Fruit fly (Drosophila melanogaster) whole organism, embryonic: Measurements from ENCODE around the gene Sfp38D.

Experiments used
- B-H1 ChIP-seq: fragments of 200-800 bp; sonication (Bioruptor generic); IDR thresholded peaks from 3 replicates; pipeline ENCODE4 v1.3.6; 2022; ENCODE audit warnings: missing biosample characterization, missing genetic modification characterization
- CG10209 ChIP-seq: fragments of 200-800 bp; sonication (Bioruptor generic); optimal IDR thresholded peaks from 3 replicates; lab custom pipeline; 2017; ENCODE audit warnings: missing biosample characterization, mild to moderate bottlenecking, missing genetic modification characterization, missing genetic modification reagents
- CG10321 ChIP-seq: fragments of 200-800 bp; sonication (Bioruptor generic); IDR thresholded peaks from 2 replicates; pipeline ENCODE4 v1.3.6; 2022; ENCODE audit warnings: missing biosample characterization, missing genetic modification characterization
- CG10366 ChIP-seq: fragments of 200-800 bp; sonication (Bioruptor generic); IDR thresholded peaks from 2 replicates; pipeline ENCODE4 v1.3.6; 2022; ENCODE audit warnings: missing biosample characterization, missing genetic modification characterization
- CG10565 ChIP-seq: fragments of 200-800 bp; sonication (Bioruptor generic); optimal IDR thresholded peaks from 3 replicates; lab custom pipeline; 2016; ENCODE audit warnings: missing biosample characterization, mild to moderate bottlenecking, missing genetic modification characterization
- CG11504 ChIP-seq: fragments of 200-800 bp; sonication (Bioruptor generic); optimal IDR thresholded peaks from 3 replicates; lab custom pipeline; 2019; ENCODE audit warnings: missing biosample characterization, mild to moderate bottlenecking, missing genetic modification characterization, moderate library complexity
- CG13894 ChIP-seq: fragments of 200-800 bp; sonication (Bioruptor generic); optimal IDR thresholded peaks from 3 replicates; lab custom pipeline; 2018; ENCODE audit warnings: missing biosample characterization, mild to moderate bottlenecking, missing genetic modification characterization, moderate library complexity
- CG14441 ChIP-seq: fragments of 200-800 bp; sonication (Bioruptor generic); IDR thresholded peaks from 2 replicates; pipeline ENCODE4 v1.3.6; 2022; ENCODE audit warnings: missing biosample characterization, missing genetic modification characterization
- CG15514 ChIP-seq: fragments of 200-800 bp; sonication (Bioruptor generic); optimal IDR thresholded peaks from 3 replicates; lab custom pipeline; 2017; ENCODE audit warnings: missing biosample characterization, missing genetic modification characterization, mild to moderate bottlenecking, moderate library complexity, missing genetic modification reagents
- CG16779 ChIP-seq: fragments of 200-800 bp; sonication (Bioruptor generic); IDR thresholded peaks from 2 replicates; pipeline ENCODE4 v1.3.6; 2022; ENCODE audit warnings: missing biosample characterization, missing genetic modification characterization
- CG17568 ChIP-seq: fragments of 200-800 bp; sonication (Bioruptor generic); optimal IDR thresholded peaks from 2 replicates; lab custom pipeline; 2018; ENCODE audit warnings: missing biosample characterization, mild to moderate bottlenecking, missing genetic modification characterization, moderate library complexity
- CG32767 ChIP-seq: fragments of 200-800 bp; sonication (Bioruptor generic); IDR thresholded peaks from 2 replicates; pipeline ENCODE4 v1.3.6; 2022; ENCODE audit warnings: missing biosample characterization, missing genetic modification characterization
- CG34224 ChIP-seq: fragments of 200-800 bp; sonication (Bioruptor generic); IDR thresholded peaks from 3 replicates; pipeline ENCODE4 v1.3.6; 2022; ENCODE audit warnings: missing biosample characterization, missing genetic modification characterization; ENCODE audit not compliant: partially characterized antibody
- CG3838 ChIP-seq: fragments of 200-800 bp; sonication (Bioruptor generic); optimal IDR thresholded peaks from 3 replicates; lab custom pipeline; 2016; ENCODE audit warnings: missing biosample characterization, missing genetic modification characterization
- CG4282 ChIP-seq: fragments of 200-800 bp; sonication (Bioruptor generic); optimal IDR thresholded peaks from 2 replicates; lab custom pipeline; 2016; ENCODE audit warnings: missing biosample characterization, missing genetic modification characterization
- CG4404 ChIP-seq: fragments of 200-800 bp; sonication (Bioruptor generic); IDR thresholded peaks from 2 replicates; pipeline ENCODE4 v1.3.6; 2022; ENCODE audit warnings: missing biosample characterization, missing genetic modification characterization
- CG4820 ChIP-seq: fragments of 200-800 bp; sonication (Bioruptor generic); optimal IDR thresholded peaks from 3 replicates; lab custom pipeline; 2016; ENCODE audit warnings: missing biosample characterization, missing genetic modification characterization
- CG8765 ChIP-seq: fragments of 200-800 bp; sonication (Bioruptor generic); IDR thresholded peaks from 2 replicates; pipeline ENCODE4 v1.3.6; 2022; ENCODE audit warnings: missing biosample characterization, missing genetic modification characterization
- CG9727 ChIP-seq: fragments of 200-800 bp; sonication (Bioruptor generic); optimal IDR thresholded peaks from 3 replicates; lab custom pipeline; 2017; ENCODE audit warnings: missing biosample characterization, mild to moderate bottlenecking, missing genetic modification characterization
- D19B ChIP-seq: fragments of 200-800 bp; sonication (Bioruptor generic); optimal IDR thresholded peaks from 2 replicates; lab custom pipeline; 2017; ENCODE audit warnings: missing biosample characterization, mild to moderate bottlenecking, missing genetic modification characterization
- Dad ChIP-seq: fragments of 200-800 bp; sonication (Bioruptor generic); optimal IDR thresholded peaks from 3 replicates; lab custom pipeline; 2016; ENCODE audit warnings: missing biosample characterization, missing genetic modification characterization
- Dek ChIP-seq: fragments of 200-800 bp; sonication (Bioruptor generic); optimal IDR thresholded peaks from 3 replicates; lab custom pipeline; 2019; ENCODE audit warnings: missing biosample characterization, mild to moderate bottlenecking, missing genetic modification characterization, moderate library complexity
- Doc3 ChIP-seq: fragments of 200-800 bp; sonication (Bioruptor generic); IDR thresholded peaks from 3 replicates; pipeline ENCODE4 v1.3.6; 2022; ENCODE audit warnings: missing biosample characterization, missing genetic modification characterization; ENCODE audit not compliant: partially characterized antibody
- Fer2 ChIP-seq: fragments of 200-800 bp; sonication (Bioruptor generic); optimal IDR thresholded peaks from 2 replicates; lab custom pipeline; 2018; ENCODE audit warnings: missing biosample characterization, mild to moderate bottlenecking, missing genetic modification characterization, moderate library complexity
- GATAe ChIP-seq: fragments of 200-800 bp; sonication (Bioruptor generic); conservative IDR thresholded peaks from 2 replicates; pipeline ENCODE4 v1.3.6; 2022; ENCODE audit warnings: missing biosample characterization, missing genetic modification characterization
- H15 ChIP-seq: fragments of 200-800 bp; sonication (Bioruptor generic); IDR thresholded peaks from 3 replicates; pipeline ENCODE4 v1.3.6; 2022; ENCODE audit warnings: missing biosample characterization, missing genetic modification characterization
- H2.0 ChIP-seq: fragments of 200-800 bp; sonication (Bioruptor generic); IDR thresholded peaks from 2 replicates; pipeline ENCODE4 v1.3.6; 2022; ENCODE audit warnings: missing biosample characterization, missing genetic modification characterization
- HLH3B ChIP-seq: fragments of 200-800 bp; sonication (Bioruptor generic); IDR thresholded peaks from 2 replicates; pipeline ENCODE4 v1.3.6; 2022; ENCODE audit warnings: missing biosample characterization, missing genetic modification characterization
- Hand ChIP-seq: fragments of 200-800 bp; sonication (Bioruptor generic); optimal IDR thresholded peaks from 2 replicates; lab custom pipeline; 2017; ENCODE audit warnings: mild to moderate bottlenecking, missing biosample characterization, missing genetic modification reagents, missing genetic modification characterization
- Jarid2 ChIP-seq: fragments of 200-800 bp; sonication (Bioruptor generic); optimal IDR thresholded peaks from 3 replicates; lab custom pipeline; 2017; ENCODE audit warnings: mild to moderate bottlenecking, missing biosample characterization, missing genetic modification reagents, missing genetic modification characterization
- Opbp ChIP-seq: fragments of 200-800 bp; sonication (Bioruptor generic); IDR thresholded peaks from 3 replicates; pipeline ENCODE4 v1.3.6; 2022; ENCODE audit warnings: missing biosample characterization, missing genetic modification characterization; ENCODE audit not compliant: partially characterized antibody
- PHDP ChIP-seq: fragments of 200-800 bp; sonication (Bioruptor generic); optimal IDR thresholded peaks from 3 replicates; lab custom pipeline; 2018; ENCODE audit warnings: missing biosample characterization, mild to moderate bottlenecking, missing genetic modification characterization, moderate library complexity
- Scr ChIP-seq: fragments of 200-800 bp; sonication (Bioruptor generic); IDR thresholded peaks from 2 replicates; pipeline ENCODE4 v1.3.6; 2022; ENCODE audit warnings: missing biosample characterization, missing genetic modification characterization; ENCODE audit not compliant: partially characterized antibody
- Sry-β ChIP-seq: fragments of 200-800 bp; sonication (Bioruptor generic); optimal IDR thresholded peaks from 2 replicates; lab custom pipeline; 2018; ENCODE audit warnings: missing biosample characterization, mild to moderate bottlenecking, missing genetic modification characterization, moderate library complexity
- aop ChIP-seq: fragments of 200-800 bp; sonication (Bioruptor generic); IDR thresholded peaks from 2 replicates; pipeline ENCODE4 v1.3.6; 2022; ENCODE audit warnings: missing biosample characterization, missing genetic modification characterization
- az2 ChIP-seq: fragments of 200-800 bp; sonication (Bioruptor generic); optimal IDR thresholded peaks from 3 replicates; lab custom pipeline; 2016; ENCODE audit warnings: missing biosample characterization, missing genetic modification characterization
- bcd ChIP-seq: fragments of 200-800 bp; sonication (Bioruptor generic); optimal IDR thresholded peaks from 2 replicates; lab custom pipeline; 2017; ENCODE audit warnings: missing biosample characterization, mild to moderate bottlenecking, missing genetic modification characterization
- eyg ChIP-seq: fragments of 200-800 bp; sonication (Bioruptor generic); optimal IDR thresholded peaks from 3 replicates; lab custom pipeline; 2016; ENCODE audit warnings: missing biosample characterization, missing genetic modification characterization
- fd3F ChIP-seq: fragments of 200-800 bp; sonication (Bioruptor generic); optimal IDR thresholded peaks from 2 replicates; lab custom pipeline; 2018; ENCODE audit warnings: missing biosample characterization, mild to moderate bottlenecking, missing genetic modification characterization, moderate library complexity
- fd64A ChIP-seq: fragments of 200-800 bp; sonication (Bioruptor generic); optimal IDR thresholded peaks from 3 replicates; lab custom pipeline; 2018; ENCODE audit warnings: missing biosample characterization, mild to moderate bottlenecking, missing genetic modification characterization
- fru ChIP-seq: fragments of >200 bp; optimal IDR thresholded peaks from 2 replicates; lab custom pipeline; 2017
- h ChIP-seq: fragments of >200 bp; optimal IDR thresholded peaks from 2 replicates; lab custom pipeline; 2017
- hkb ChIP-seq, 2 experiments: fragments of 200-800 bp in 1 of 2; fragments of >200 bp in 1 of 2; sonication (Bioruptor generic) in 1 of 2; IDR thresholded peaks in 1 of 2; optimal IDR thresholded peaks in 1 of 2; 2 replicates each; pipeline versions ENCODE4 v1.3.6 to Lab custom; 2017 to 2022; ENCODE audit warnings: missing biosample characterization in 1 of 2, missing genetic modification characterization in 1 of 2
- jigr1 ChIP-seq: fragments of 200-800 bp; sonication (Bioruptor generic); IDR thresholded peaks from 3 replicates; pipeline ENCODE4 v1.3.6; 2022; ENCODE audit warnings: missing biosample characterization, missing genetic modification characterization
- klu ChIP-seq: fragments of 200-800 bp; sonication (Bioruptor generic); IDR thresholded peaks from 2 replicates; pipeline ENCODE4 v1.3.6; 2022; ENCODE audit warnings: missing biosample characterization, missing genetic modification characterization
- slou ChIP-seq: fragments of 200-800 bp; sonication (Bioruptor generic); optimal IDR thresholded peaks from 3 replicates; lab custom pipeline; 2016; ENCODE audit warnings: missing biosample characterization, missing genetic modification characterization
- ssp ChIP-seq: fragments of 200-800 bp; sonication (Bioruptor generic); IDR thresholded peaks from 2 replicates; pipeline ENCODE4 v1.3.6; 2022; ENCODE audit warnings: missing biosample characterization, missing genetic modification characterization
- tap ChIP-seq: fragments of 200-800 bp; optimal IDR thresholded peaks from 3 replicates; lab custom pipeline; 2019; ENCODE audit warnings: missing biosample characterization, mild to moderate bottlenecking, missing genetic modification characterization, moderate library complexity
- wor ChIP-seq: fragments of 200-800 bp; sonication (Bioruptor generic); IDR thresholded peaks from 2 replicates; pipeline ENCODE4 v1.3.6; 2022; ENCODE audit warnings: missing biosample characterization, missing genetic modification characterization
- zen ChIP-seq: fragments of 200-800 bp; sonication (Bioruptor generic); optimal IDR thresholded peaks from 3 replicates; lab custom pipeline; 2018; ENCODE audit warnings: missing biosample characterization, mild to moderate bottlenecking, missing genetic modification characterization, moderate library complexity

The Sfp38D gene

DNA sequence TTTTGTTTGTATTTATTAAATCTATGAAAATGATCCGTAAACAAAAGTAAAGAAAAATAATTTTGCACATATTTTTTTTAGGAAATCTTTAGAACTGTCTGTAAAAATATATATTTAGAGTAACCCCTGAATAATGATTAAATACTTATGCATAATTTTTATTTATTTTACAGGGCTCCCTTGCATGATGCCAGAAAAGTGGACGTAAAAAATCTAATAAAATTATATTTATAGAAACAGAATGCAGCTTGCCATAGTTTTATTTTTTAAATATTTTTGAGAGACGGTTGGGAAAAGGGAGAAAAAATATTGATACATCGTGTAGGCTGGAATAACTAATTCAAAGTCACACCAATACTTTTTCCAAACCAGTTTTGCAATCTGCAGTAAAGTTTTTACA is 7.9 kb downstream of the Sfp38D start, which contains the start of gene CG18810:
CG18810 (plus strand) TSS at position 301 of the 400 bp plus-strand sequence.
- TF ChIP-seq CG4404 (GFP tag; lab: Robert Waterston, UW) (no peak), eyg (GFP tag; lab: Kevin White, UChicago) (no peak), CG3838 (GFP tag; lab: Kevin White, UChicago) (no peak), Dek (no peak), CG8765 (no peak), CG17568 (no peak), CG16779 (GFP tag; lab: Robert Waterston, UW) (no peak), slou (no peak), CG14441 (GFP tag; lab: Robert Waterston, UW) (no peak), CG4282 (GFP tag; lab: Kevin White, UChicago) (no peak), CG4820 (no peak), CG10366 (GFP tag; lab: Robert Waterston, UW) (no peak)

DNA sequence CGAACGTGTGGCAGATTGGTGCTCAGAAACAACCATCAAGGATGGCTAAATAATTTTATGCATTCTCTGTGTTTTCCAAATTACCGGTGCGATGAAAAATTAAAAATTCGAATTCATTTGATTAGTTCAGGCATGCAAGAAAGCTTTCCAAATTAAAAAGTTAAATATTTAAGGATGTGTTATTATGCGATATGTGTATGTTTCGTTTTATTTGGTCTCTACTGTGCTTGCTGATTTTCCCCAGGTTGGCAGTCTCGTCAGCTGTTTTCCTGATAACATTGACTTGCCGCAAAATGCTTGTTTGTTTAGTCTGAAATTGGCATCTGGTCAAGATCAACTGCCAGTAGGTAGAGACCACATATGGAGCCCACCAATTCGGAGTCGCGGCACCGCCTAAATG is 9.2 kb downstream of the Sfp38D start, which contains the start of gene CG2611:
CG2611 (plus strand) TSS at position 299 of the 400 bp plus-strand sequence.
- TF ChIP-seq HLH3B (0 out of 2 replicates have a peak, but pooled peaks have one; percentile 29), H2.0 (GFP tag; lab: Robert Waterston, UW) (no peak), jigr1 (no peak), GATAe (GFP tag; lab: Robert Waterston, UW) (peak; percentile 66), aop (no peak), CG10366 (GFP tag; lab: Robert Waterston, UW) (peak; percentile 50; the same call in 1 of the 2 replicates), Scr (GFP tag; lab: Robert Waterston, UW) (0 out of 2 replicates have a peak, but pooled peaks have one; percentile 35), Doc3 (GFP tag; lab: Robert Waterston, UW) (no peak), D19B (GFP tag; lab: Kevin White, UChicago) (no peak), Jarid2 (GFP tag; lab: Kevin White, UChicago) (no peak), h (lab: Kevin White, UChicago) (no peak), CG13894 (no peak), B-H1 (GFP tag; lab: Robert Waterston, UW) (no peak), fru (lab: Kevin White, UChicago) (no peak), Hand (GFP tag; lab: Kevin White, UChicago) (peak; percentile 22), CG34224 (GFP tag; lab: Robert Waterston, UW) (peak; percentile 28; the same call in 1 of the 3 replicates), hkb (optimal IDR thresholded peaks at IDR 0.05; lab: Kevin White, UChicago) (no peak), hkb (GFP tag; IDR thresholded peaks at IDR 0.05; lab: Robert Waterston, UW) (peak; percentile 47), fd3F (peak; percentile 15), CG32767 (no peak), Dad (peak; percentile 10), klu (no peak), fd64A (GFP tag; lab: Kevin White, UChicago) (no peak), CG11504 (no peak), H15 (GFP tag; lab: Robert Waterston, UW) (peak; percentile 8; the same call in 1 of the 3 replicates), Sry-β (GFP tag; lab: Kevin White, UChicago) (no peak), ssp (no peak), wor (no peak), CG10565 (GFP tag; lab: Kevin White, UChicago) (no peak), Opbp (GFP tag; lab: Robert Waterston, UW) (no peak), PHDP (tag; lab: Kevin White, UChicago) (no peak), zen (tag; lab: Kevin White, UChicago) (no peak), bcd (no peak), CG10209 (GFP tag; lab: Kevin White, UChicago) (no peak), CG10321 (GFP tag; lab: Robert Waterston, UW) (no peak), tap (tag; lab: Kevin White, UChicago) (no peak), CG9727 (GFP tag; lab: Kevin White, UChicago) (peak; percentile 8), Fer2 (tag; lab: Kevin White, UChicago) (no peak), CG15514 (GFP tag; lab: Kevin White, UChicago) (peak; percentile 74), az2 (peak; percentile 59)
